Worm (Caenorhabditis elegans): ENCODE data around the gene tbx-35.

DNA sequence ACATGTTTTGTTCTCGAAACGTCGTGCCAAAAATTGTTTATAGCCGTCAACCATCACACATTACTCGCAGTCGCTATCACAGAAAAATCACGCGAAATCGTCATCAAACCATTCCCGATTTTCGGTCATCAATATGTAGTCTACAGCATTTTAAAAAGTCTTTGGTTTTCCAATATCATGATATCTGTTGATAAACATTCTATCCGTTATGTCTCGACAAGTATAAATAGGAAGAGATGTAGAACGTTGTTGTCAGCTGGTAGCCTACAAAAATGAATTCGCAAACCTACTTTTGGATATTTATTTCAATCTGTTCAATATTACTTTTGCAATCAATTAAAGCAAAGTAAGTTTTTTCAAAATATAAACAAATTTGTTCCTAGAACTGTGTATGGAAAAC, 28.8 kb downstream of the tbx-35 start, which contains the start of gene F12A10.1:
- no peak for TF ChIP-seq elt-1 (tag; optimal IDR thresholded peaks at IDR 0.05)
- no peak for TF ChIP-seq unc-62 (GFP tag; optimal IDR thresholded peaks at IDR 0.05)
- TF ChIP-seq nhr-23 (tag; optimal IDR thresholded peaks at IDR 0.05), result no peak
- no peak for TF ChIP-seq elt-3 (tag; optimal IDR thresholded peaks at IDR 0.05)
- no peak for TF ChIP-seq dmd-4 (tag; optimal IDR thresholded peaks at IDR 0.05)
- TF ChIP-seq crh-2 (tag; optimal IDR thresholded peaks at IDR 0.05), result no peak
- TF ChIP-seq fos-1 (tag; optimal IDR thresholded peaks at IDR 0.05), result peak; percentile 4
- TF ChIP-seq nhr-6 (tag; optimal IDR thresholded peaks at IDR 0.05), result no peak
